Worm (Caenorhabditis elegans): ENCODE data around the gene str-101.

ce11 chrV:15666718-15667117 is 45.1 kb downstream of the str-101 start:
- TF ChIP-seq pha-4 (tag; optimal IDR thresholded peaks at IDR 0.05) (no peak), rnt-1 (tag; optimal IDR thresholded peaks at IDR 0.05) (no peak), ets-4 (tag; optimal IDR thresholded peaks at IDR 0.05) (no peak), unc-86 (tag; optimal IDR thresholded peaks at IDR 0.05) (no peak), sox-2 (GFP tag; IDR thresholded peaks at IDR 0.05) (no peak), unc-55 (GFP tag; optimal IDR thresholded peaks at IDR 0.05) (no peak), hlh-8 (tag; optimal IDR thresholded peaks at IDR 0.05) (no peak), sdc-2 (tag; optimal IDR thresholded peaks at IDR 0.05) (no peak), che-1 (tag; optimal IDR thresholded peaks at IDR 0.05) (no peak), nfya-1 (tag; optimal IDR thresholded peaks at IDR 0.05) (no peak), pros-1 (tag; optimal IDR thresholded peaks at IDR 0.05) (no peak), sox-4 (tag; optimal IDR thresholded peaks at IDR 0.05) (no peak)
